Fruit fly (Drosophila melanogaster): ENCODE measurements around the gene ScsbetaG.
A peak's percentile ranks its signal among the peaks of the same experiment; 100 is the strongest.

The ScsbetaG gene

dm6 chr3L:5565051-5565688, 1.7 kb upstream of the ScsbetaG start, which contains the start of gene bc10 (continued):
- TF ChIP-seq CG4617 (GFP tag; optimal IDR thresholded peaks at IDR 0.05; ENCODE audit: borderline replicate concordance), result peak; percentile 75
- no peak for TF ChIP-seq CG34422 (GFP tag; IDR thresholded peaks at IDR 0.05)
- TF ChIP-seq CG9797 (GFP tag; optimal IDR thresholded peaks at IDR 0.05), result peak; percentile 82
- no peak for TF ChIP-seq zfh2 (GFP tag; optimal IDR thresholded peaks at IDR 0.05)
- TF ChIP-seq CG14710 (tag; optimal IDR thresholded peaks at IDR 0.05), result peak; percentile 30
- peak; percentile 54; the same call in 1 of the 3 replicates for TF ChIP-seq zen2 (GFP tag; IDR thresholded peaks at IDR 0.05; ENCODE audit: partially characterized antibody)
- TF ChIP-seq CG2129 (GFP tag; IDR thresholded peaks at IDR 0.05; ENCODE audit: partially characterized antibody), result peak; percentile 44; the same call in 1 of the 2 replicates
- no peak for TF ChIP-seq CG11247 (GFP tag; IDR thresholded peaks at IDR 0.05)
- peak; percentile 24 for TF ChIP-seq Sin3A (optimal IDR thresholded peaks at IDR 0.05)
- peak; percentile 10 for TF ChIP-seq CG10267 (tag; optimal IDR thresholded peaks at IDR 0.05)
- TF ChIP-seq nau (GFP tag; optimal IDR thresholded peaks at IDR 0.05), result no peak
- TF ChIP-seq CG17361 (GFP tag; IDR thresholded peaks at IDR 0.05), result no peak
- no peak for TF ChIP-seq CG11085 (GFP tag; IDR thresholded peaks at IDR 0.05)
- TF ChIP-seq CG15073 (GFP tag; optimal IDR thresholded peaks at IDR 0.05), result no peak
- TF ChIP-seq CG10462 (GFP tag; optimal IDR thresholded peaks at IDR 0.05), result no peak
- TF ChIP-seq E2f1 (GFP tag; IDR thresholded peaks at IDR 0.05), result no peak
- TF ChIP-seq CG4424 (GFP tag; optimal IDR thresholded peaks at IDR 0.05), result no peak
- TF ChIP-seq Gug (GFP tag; IDR thresholded peaks at IDR 0.05), result no peak
- TF ChIP-seq eyg (GFP tag; optimal IDR thresholded peaks at IDR 0.05), result no peak
- TF ChIP-seq CG11723 (GFP tag; optimal IDR thresholded peaks at IDR 0.05), result no peak
- no peak for TF ChIP-seq CG17385 (GFP tag; optimal IDR thresholded peaks at IDR 0.05)
- TF ChIP-seq Pdp1 (GFP tag; optimal IDR thresholded peaks at IDR 0.05), result no peak
- peak; percentile 92 for TF ChIP-seq CG13287 (GFP tag; IDR thresholded peaks at IDR 0.05; ENCODE audit: partially characterized antibody)
- TF ChIP-seq CG6654 (GFP tag; optimal IDR thresholded peaks at IDR 0.05), result no peak
- TF ChIP-seq CG7963 (GFP tag; IDR thresholded peaks at IDR 0.05; ENCODE audit: partially characterized antibody), result peak; percentile 42; the same call in 2 of the 3 replicates
- no peak for TF ChIP-seq CG2678 (tag; optimal IDR thresholded peaks at IDR 0.05)
- peak; percentile 89 for TF ChIP-seq bbx (GFP tag; IDR thresholded peaks at IDR 0.05; ENCODE audit: partially characterized antibody)
- TF ChIP-seq Opbp (GFP tag; IDR thresholded peaks at IDR 0.05; ENCODE audit: partially characterized antibody), result peak; percentile 90
- TF ChIP-seq CG34376 (GFP tag; optimal IDR thresholded peaks at IDR 0.05), result no peak
- no peak for TF ChIP-seq sr (GFP tag; IDR thresholded peaks at IDR 0.05)
- peak; percentile 87 for TF ChIP-seq CG6791 (GFP tag; IDR thresholded peaks at IDR 0.05; ENCODE audit: partially characterized antibody)
- peak; percentile 89 for TF ChIP-seq unc-4 (GFP tag; IDR thresholded peaks at IDR 0.05; ENCODE audit: partially characterized antibody)
- TF ChIP-seq gt (GFP tag; IDR thresholded peaks at IDR 0.05), result no peak
- peak; percentile 44 for TF ChIP-seq sug (tag; optimal IDR thresholded peaks at IDR 0.05)
- peak; percentile 88 for TF ChIP-seq Dref (GFP tag; IDR thresholded peaks at IDR 0.05)
- TF ChIP-seq dati (GFP tag; IDR thresholded peaks at IDR 0.05), result no peak
- TF ChIP-seq CG7271 (tag; optimal IDR thresholded peaks at IDR 0.05), result no peak
- peak; percentile 65 for TF ChIP-seq MBD-R2 (GFP tag; IDR thresholded peaks at IDR 0.05)
- peak; percentile 74 for TF ChIP-seq zen (tag; optimal IDR thresholded peaks at IDR 0.05)
- TF ChIP-seq luna (GFP tag; optimal IDR thresholded peaks at IDR 0.05), result no peak
- TF ChIP-seq H15 (GFP tag; IDR thresholded peaks at IDR 0.05), result no peak
- TF ChIP-seq vnd (GFP tag; IDR thresholded peaks at IDR 0.05; ENCODE audit: partially characterized antibody), result peak; percentile 76
- TF ChIP-seq knrl (GFP tag; IDR thresholded peaks at IDR 0.05; ENCODE audit: partially characterized antibody), result peak; percentile 86
- TF ChIP-seq fd102C (GFP tag; optimal IDR thresholded peaks at IDR 0.05), result no peak
- TF ChIP-seq CG42726 (GFP tag; IDR thresholded peaks at IDR 0.05; ENCODE audit: partially characterized antibody), result peak; percentile 90
- peak; percentile 32 for TF ChIP-seq D (optimal IDR thresholded peaks at IDR 0.05)
- no peak for TF ChIP-seq D (GFP tag; optimal IDR thresholded peaks at IDR 0.05)
- TF ChIP-seq ato (GFP tag; IDR thresholded peaks at IDR 0.05; ENCODE audit: partially characterized antibody), result peak; percentile 73
- peak; percentile 84 for TF ChIP-seq CG34224 (GFP tag; IDR thresholded peaks at IDR 0.05; ENCODE audit: partially characterized antibody)

All from whole organism, embryonic.